Worm (Caenorhabditis elegans): Measurements from ENCODE around the gene F21A3.4.

ce11 chrV:15505068-15505467, 31.4 kb upstream of the F21A3.4 start:
- TF ChIP-seq med-1 (GFP tag; optimal IDR thresholded peaks at IDR 0.05; ENCODE audit: insufficient read depth): no peak
- peak; percentile 50; the same call in 1 of the 2 replicates for TF ChIP-seq ztf-29 (GFP tag; IDR thresholded peaks at IDR 0.05)
- TF ChIP-seq cog-1 (tag; optimal IDR thresholded peaks at IDR 0.05): no peak
- 0 out of 2 replicates have a peak, but pooled peaks have one; percentile 43 for TF ChIP-seq T22C8.4 (GFP tag; IDR thresholded peaks at IDR 0.05)
- peak; percentile 62 for TF ChIP-seq ref-1 (GFP tag; conservative IDR thresholded peaks at IDR 0.05)
- TF ChIP-seq tab-1 (GFP tag; IDR thresholded peaks at IDR 0.05): peak; percentile 79
- TF ChIP-seq flt-1 (GFP tag; IDR thresholded peaks at IDR 0.05): peak; percentile 85
- peak; percentile 71 for TF ChIP-seq ztf-23 (GFP tag; IDR thresholded peaks at IDR 0.05)
